Worm (Caenorhabditis elegans) whole organism, L3 larva: ENCODE data around the gene F18A11.2.

Experiments used
- ama-1 ChIP-seq: fragments of 150-350 bp; optimal IDR thresholded peaks from 2 replicates; lab custom pipeline; 2018
- nfya-1 ChIP-seq: sonication (generic microtip); optimal IDR thresholded peaks from 2 replicates; lab custom pipeline; 2017; ENCODE audit warnings: missing genetic modification characterization, mild to moderate bottlenecking, missing compliant biosample characterization, antibody characterized with exemption, moderate library complexity; ENCODE audit not compliant: insufficient read depth

DNA sequence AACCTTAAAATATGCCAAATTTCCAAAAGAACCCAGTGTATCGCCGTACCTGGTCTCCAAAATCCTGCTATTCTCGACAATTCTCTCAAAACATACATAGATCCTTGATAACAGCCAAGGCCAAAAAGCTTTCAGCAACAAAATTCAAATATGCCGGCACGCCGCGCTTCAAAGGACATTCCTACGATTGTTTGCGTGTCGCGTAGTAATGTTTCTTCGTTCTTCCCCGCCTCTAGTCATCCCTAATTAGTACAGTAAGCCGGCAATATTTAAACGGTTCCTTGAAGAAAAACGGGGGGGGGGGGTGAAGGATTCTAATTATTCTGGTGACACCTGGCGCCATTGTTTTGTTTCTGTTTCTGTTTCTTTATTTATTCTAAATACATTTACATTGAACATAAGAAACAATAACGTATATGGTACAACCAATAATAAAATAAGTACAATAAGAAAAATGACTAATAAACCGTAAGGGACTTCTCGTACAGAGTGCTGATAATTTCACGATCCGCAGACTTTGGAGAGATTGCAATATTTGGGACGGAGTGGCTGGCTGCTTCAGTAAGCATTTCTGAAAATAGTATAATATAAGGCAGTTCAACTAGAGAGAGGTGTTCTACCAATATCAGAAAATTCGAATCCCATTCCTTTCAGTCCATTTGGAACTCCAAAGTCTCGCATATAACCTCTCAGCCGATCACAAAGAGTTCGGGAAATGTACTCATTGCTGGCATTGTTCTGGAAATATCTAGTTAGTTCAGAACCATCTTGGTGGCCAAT is 37.3 kb upstream of the F18A11.2 start:
- TF ChIP-seq ama-1: peak; percentile 85
- no peak for TF ChIP-seq nfya-1 (tag; lab: Kevin White, UChicago)
